Fruit fly (Drosophila melanogaster): ENCODE measurements around the gene CG11034.

dm6 chr2L:5801926-5802325 lies 3.3 kb upstream of the CG11034 start, which contains the start of the genes CG14005 and CG7239:
- TF ChIP-seq CG13775 (GFP tag; optimal IDR thresholded peaks at IDR 0.05) (no peak), croc (GFP tag; conservative IDR thresholded peaks at IDR 0.05) (no peak), sc (optimal IDR thresholded peaks at IDR 0.05) (no peak), sc (GFP tag; optimal IDR thresholded peaks at IDR 0.05) (no peak), Hr3 (GFP tag; optimal IDR thresholded peaks at IDR 0.05) (no peak), CG6854 (GFP tag; optimal IDR thresholded peaks at IDR 0.05) (no peak), CG31441 (GFP tag; IDR thresholded peaks at IDR 0.05) (peak; percentile 38; the same call in 1 of the 2 replicates), Sox100B (GFP tag; optimal IDR thresholded peaks at IDR 0.05) (no peak), Dll (GFP tag; IDR thresholded peaks at IDR 0.05; ENCODE audit: partially characterized antibody) (no peak), Deaf1 (tag; optimal IDR thresholded peaks at IDR 0.05) (no peak), row (GFP tag; IDR thresholded peaks at IDR 0.05) (peak; percentile 61), bigmax (GFP tag; optimal IDR thresholded peaks at IDR 0.05) (no peak), kah (GFP tag; optimal IDR thresholded peaks at IDR 0.05) (no peak)

All from whole organism, embryonic.